Worm (Caenorhabditis elegans) whole organism, L4 larva: ENCODE results near the gene C28C12.11.

Experiments
- D1046.2 ChIP-seq: fragments of 200-800 bp; sonication (Bioruptor generic); IDR thresholded peaks from 2 replicates; pipeline ENCODE4 v1.3.6; 2022; ENCODE audit warnings: missing genetic modification characterization, missing compliant biosample characterization
- F26F4.8 ChIP-seq: fragments of 200-800 bp; sonication (Bioruptor generic); conservative IDR thresholded peaks from 2 replicates; pipeline ENCODE4 v1.3.6; 2022; ENCODE audit warnings: missing genetic modification characterization, missing compliant biosample characterization
- F37D6.2 ChIP-seq: sonication (generic microtip); optimal IDR thresholded peaks from 2 replicates; lab custom pipeline; 2016; ENCODE audit warnings: mild to moderate bottlenecking, missing genetic modification characterization, missing compliant biosample characterization
- F44E2.7 ChIP-seq: fragments of 200-800 bp; sonication (Bioruptor generic); IDR thresholded peaks from 2 replicates; pipeline ENCODE4 v2.1.2; 2022; ENCODE audit warnings: missing genetic modification characterization, missing compliant biosample characterization
- F49E8.2 ChIP-seq: sonication (generic microtip); optimal IDR thresholded peaks from 2 replicates; lab custom pipeline; 2016; ENCODE audit warnings: missing compliant biosample characterization, mild to moderate bottlenecking, missing genetic modification characterization, borderline replicate concordance
- R02D3.7 ChIP-seq: fragments of 150-350 bp; sonication (generic microtip); optimal IDR thresholded peaks from 3 replicates; lab custom pipeline; 2014; ENCODE audit warnings: missing biosample characterization, missing genetic modification characterization
- Y48G9A.11 ChIP-seq: fragments of 200-800 bp; sonication (Bioruptor generic); IDR thresholded peaks from 2 replicates; pipeline ENCODE4 v1.3.6; 2022; ENCODE audit warnings: missing genetic modification reagents, missing genetic modification characterization, missing compliant biosample characterization
- Y75B8A.6 ChIP-seq: fragments of 200-800 bp; sonication (Bioruptor generic); IDR thresholded peaks from 2 replicates; pipeline ENCODE4 v1.3.6; 2022; ENCODE audit warnings: missing genetic modification reagents, missing genetic modification characterization, missing compliant biosample characterization
- aha-1 ChIP-seq: fragments of 150-350 bp; peaks from one replicate; lab custom pipeline; 2014; ENCODE audit warnings: missing biosample characterization, missing genetic modification characterization
- aly-2 ChIP-seq: sonication (generic microtip); optimal IDR thresholded peaks from 2 replicates; lab custom pipeline; 2018; ENCODE audit warnings: missing biosample characterization, missing genetic modification characterization
- ama-1 ChIP-seq: fragments of 150-350 bp; optimal IDR thresholded peaks from 2 replicates; lab custom pipeline; 2014; ENCODE audit warnings: inconsistent platforms, mixed read lengths
- arid-1 ChIP-seq: fragments of 200-800 bp; sonication (Bioruptor generic); conservative IDR thresholded peaks from 2 replicates; pipeline ENCODE4 v1.3.6; 2022; ENCODE audit warnings: missing genetic modification reagents, missing genetic modification characterization, missing compliant biosample characterization
- ceh-28 ChIP-seq: fragments of 150-350 bp; optimal IDR thresholded peaks from 2 replicates; lab custom pipeline; 2014; ENCODE audit warnings: missing biosample characterization, missing genetic modification reagents, missing genetic modification characterization
- ceh-32 ChIP-seq: sonication (generic microtip); optimal IDR thresholded peaks from 2 replicates; lab custom pipeline; 2016; ENCODE audit warnings: mild to moderate bottlenecking, missing genetic modification characterization, missing compliant biosample characterization; ENCODE audit not compliant: poor library complexity
- ceh-62 ChIP-seq: sonication (generic microtip); optimal IDR thresholded peaks from 2 replicates; lab custom pipeline; 2017; ENCODE audit warnings: missing biosample characterization, missing genetic modification characterization
- daf-12 ChIP-seq: fragments of 150-350 bp; optimal IDR thresholded peaks from 2 replicates; lab custom pipeline; 2014; ENCODE audit warnings: missing biosample characterization, missing genetic modification reagents, missing genetic modification characterization
- daf-16 ChIP-seq, 3 experiments: sonication (generic microtip); optimal IDR thresholded peaks; 2 replicates each; lab custom pipeline; 2016 to 2017; ENCODE audit warnings: missing genetic modification characterization in 3 of 3, missing genetic modification reagents in 3 of 3, mild to moderate bottlenecking in 2 of 3, missing compliant biosample characterization in 2 of 3, missing biosample characterization in 1 of 3, moderate library complexity in 1 of 3
- daf-19 ChIP-seq: fragments of 200-800 bp; sonication (Bioruptor generic); conservative IDR thresholded peaks from 2 replicates; pipeline ENCODE4 v1.3.6; 2022; ENCODE audit warnings: missing genetic modification characterization, missing compliant biosample characterization
- dmd-8 ChIP-seq: fragments of 200-800 bp; sonication (Bioruptor generic); IDR thresholded peaks from 2 replicates; pipeline ENCODE4 v1.3.6; 2022; ENCODE audit warnings: missing genetic modification characterization, missing compliant biosample characterization
- dpl-1 ChIP-seq: fragments of 150-350 bp; optimal IDR thresholded peaks from 2 replicates; lab custom pipeline; 2014; ENCODE audit warnings: missing biosample characterization, missing genetic modification reagents, missing genetic modification characterization
- duxl-1 ChIP-seq: sonication (generic microtip); optimal IDR thresholded peaks from 2 replicates; lab custom pipeline; 2016; ENCODE audit warnings: mild to moderate bottlenecking, missing genetic modification characterization, moderate library complexity, missing compliant biosample characterization; ENCODE audit not compliant: poor library complexity
- egl-43 ChIP-seq: fragments of 200-800 bp; sonication (Bioruptor generic); IDR thresholded peaks from 2 replicates; pipeline ENCODE4 v1.3.6; 2022; ENCODE audit warnings: missing genetic modification reagents, missing genetic modification characterization, missing compliant biosample characterization
- fos-1 ChIP-seq: fragments of 150-350 bp; optimal IDR thresholded peaks from 2 replicates; lab custom pipeline; 2014; ENCODE audit warnings: missing biosample characterization, missing genetic modification characterization
- hif-1 ChIP-seq, 2 experiments: sonication (generic microtip); optimal IDR thresholded peaks; 2 replicates each; lab custom pipeline; 2016 to 2017; ENCODE audit warnings: missing compliant biosample characterization in 2 of 2, missing genetic modification characterization in 2 of 2, missing genetic modification reagents in 2 of 2, missing genotype in 2 of 2, mild to moderate bottlenecking in 1 of 2
- hlh-30 ChIP-seq: sonication (generic microtip); optimal IDR thresholded peaks from 2 replicates; lab custom pipeline; 2017; ENCODE audit warnings: antibody characterized with exemption, mild to moderate bottlenecking, missing genetic modification characterization, missing compliant biosample characterization; ENCODE audit not compliant: insufficient read depth
- lim-7 ChIP-seq: fragments of 200-800 bp; sonication (Bioruptor generic); IDR thresholded peaks from 2 replicates; pipeline ENCODE4 v1.3.6; 2022; ENCODE audit warnings: missing genetic modification characterization, missing compliant biosample characterization
- lin-38 ChIP-seq: fragments of 200-800 bp; sonication (Bioruptor generic); IDR thresholded peaks from 2 replicates; pipeline ENCODE4 v1.3.6; 2022; ENCODE audit warnings: missing genetic modification reagents, missing genetic modification characterization, missing compliant biosample characterization
- lir-3 ChIP-seq: sonication (generic microtip); optimal IDR thresholded peaks from 2 replicates; lab custom pipeline; 2016; ENCODE audit warnings: mild to moderate bottlenecking, missing genetic modification characterization, missing compliant biosample characterization
- madf-5 ChIP-seq, 2 experiments: fragments of 200-800 bp; sonication (Bioruptor generic); IDR thresholded peaks; 2 replicates each; pipeline ENCODE4 v1.3.6; 2022; ENCODE audit warnings: missing compliant biosample characterization in 2 of 2, missing genetic modification characterization in 2 of 2
- madf-9 ChIP-seq: fragments of 200-800 bp; sonication (Bioruptor generic); conservative IDR thresholded peaks from 2 replicates; pipeline ENCODE4 v1.3.6; 2022; ENCODE audit warnings: missing genetic modification reagents, missing genetic modification characterization, missing compliant biosample characterization
- mes-2 ChIP-seq: sonication (generic microtip); optimal IDR thresholded peaks from 2 replicates; lab custom pipeline; 2016; ENCODE audit warnings: missing genotype, mild to moderate bottlenecking, missing genetic modification characterization, missing compliant biosample characterization; ENCODE audit not compliant: poor library complexity, severe bottlenecking
- mxl-2 ChIP-seq: fragments of 200-800 bp; sonication (Bioruptor generic); conservative IDR thresholded peaks from 2 replicates; pipeline ENCODE4 v1.3.6; 2022; ENCODE audit warnings: missing genetic modification reagents, missing genetic modification characterization, missing compliant biosample characterization
- nhr-10 ChIP-seq: fragments of 150-350 bp; optimal IDR thresholded peaks from 2 replicates; lab custom pipeline; 2014; ENCODE audit warnings: missing biosample characterization, missing genetic modification characterization
- nhr-11 ChIP-seq: fragments of 150-350 bp; optimal IDR thresholded peaks from 2 replicates; lab custom pipeline; 2014; ENCODE audit warnings: missing biosample characterization, missing genetic modification characterization
- nhr-111 ChIP-seq: fragments of 200-800 bp; sonication (Bioruptor generic); optimal IDR thresholded peaks from 2 replicates; lab custom pipeline; 2018; ENCODE audit warnings: mild to moderate bottlenecking, missing genetic modification characterization, missing compliant biosample characterization
- nhr-41 ChIP-seq: fragments of 200-800 bp; sonication (Bioruptor generic); IDR thresholded peaks from 2 replicates; pipeline ENCODE4 v1.3.6; 2022; ENCODE audit warnings: missing genetic modification reagents, missing genetic modification characterization, missing compliant biosample characterization
- pha-4 ChIP-seq, 2 experiments: fragments of 150-350 bp in 1 of 2; fragments of 200-800 bp in 1 of 2; sonication (Bioruptor generic) in 1 of 2; IDR thresholded peaks in 1 of 2; optimal IDR thresholded peaks in 1 of 2; 2 replicates each; pipeline versions ENCODE4 v1.3.6 to Lab custom; 2014 to 2022; ENCODE audit warnings: missing genetic modification characterization in 2 of 2, missing genetic modification reagents in 2 of 2, missing biosample characterization in 1 of 2, missing compliant biosample characterization in 1 of 2
- pqm-1 ChIP-seq: sonication (generic microtip); optimal IDR thresholded peaks from 2 replicates; lab custom pipeline; 2017; ENCODE audit warnings: missing biosample characterization, missing genetic modification characterization
- rbr-2 ChIP-seq: sonication (generic microtip); optimal IDR thresholded peaks from 2 replicates; lab custom pipeline; 2016; ENCODE audit warnings: missing genotype, missing genetic modification characterization, missing compliant biosample characterization
- tra-1 ChIP-seq: fragments of 200-800 bp; sonication (Bioruptor generic); IDR thresholded peaks from 2 replicates; pipeline ENCODE4 v1.3.6; 2022; ENCODE audit warnings: missing genetic modification reagents, missing genetic modification characterization, missing compliant biosample characterization
- unc-62 ChIP-seq, 3 experiments: fragments of 150-350 bp in 1 of 3; sonication (generic microtip); optimal IDR thresholded peaks in 2 of 3; peaks in 1 of 3; 1 replicate in 1 of 3; 2 replicates in 2 of 3; lab custom pipeline; 2014 to 2017; ENCODE audit warnings: missing biosample characterization in 3 of 3, missing genetic modification characterization in 3 of 3, missing genetic modification reagents in 3 of 3, missing genotype in 1 of 3
- zfp-3 ChIP-seq: fragments of 200-800 bp; sonication (Bioruptor generic); conservative IDR thresholded peaks from 2 replicates; pipeline ENCODE4 v1.3.6; 2022; ENCODE audit warnings: missing genetic modification reagents, missing genetic modification characterization, missing compliant biosample characterization
- zip-2 ChIP-seq: fragments of 150-350 bp; optimal IDR thresholded peaks from 2 replicates; lab custom pipeline; 2014; ENCODE audit warnings: missing biosample characterization, missing genetic modification characterization
- ztf-11 ChIP-seq: fragments of 150-350 bp; optimal IDR thresholded peaks from 2 replicates; lab custom pipeline; 2014; ENCODE audit warnings: missing biosample characterization, missing genetic modification characterization
- ztf-7 ChIP-seq: fragments of 150-350 bp; optimal IDR thresholded peaks from 2 replicates; lab custom pipeline; 2014; ENCODE audit warnings: missing biosample characterization, missing genetic modification characterization

Gene C28C12.11

DNA sequence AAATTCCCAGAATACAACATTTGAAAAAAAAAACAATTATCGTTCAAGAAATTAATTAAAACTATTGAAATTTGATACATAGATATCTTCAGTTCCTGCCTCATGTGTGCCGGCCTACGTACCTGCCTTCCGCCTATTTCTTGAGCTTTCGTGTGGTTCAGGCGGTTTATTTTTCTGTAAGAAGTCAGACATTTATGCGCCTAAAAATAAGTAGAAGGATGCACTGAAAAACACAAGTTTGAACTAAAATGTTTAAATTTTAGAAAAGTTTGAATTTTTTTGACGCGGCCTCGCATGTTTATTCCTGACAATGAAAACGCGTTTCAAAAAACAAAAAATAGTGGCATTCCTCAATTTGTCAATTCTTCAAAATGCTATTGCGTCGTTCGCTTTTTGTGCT is at the start of gene C28C12.11:
Gene C28C12.11, plus strand, starts transcription at position 301 of the 400 bp plus-strand sequence.
- TF ChIP-seq rbr-2 (tag; lab: Kevin White, UChicago) (no peak), aha-1 (tag; lab: Kevin White, UChicago) (peak; percentile 4), aly-2 (tag; lab: Kevin White, UChicago) (no peak), ztf-7 (tag; lab: Kevin White, UChicago) (no peak), unc-62 (GFP tag; optimal IDR thresholded peaks at IDR 0.05 in 1 of 2; lab: Kevin White, UChicago) (peak in 1 of 2 experiments; percentile 70), unc-62 (tag; optimal IDR thresholded peaks at IDR 0.05; lab: Kevin White, UChicago) (no peak)

ce11 chrIV:8426537-8426936 is 47.3 kb upstream of the C28C12.11 start, which contains the start of the genes T26A8.3 and tmem-231:
Gene T26A8.3, minus strand, starts transcription at chrIV:8426637.
Gene tmem-231, plus strand, starts transcription at chrIV:8426785.
- TF ChIP-seq daf-12 (no peak), F26F4.8 (GFP tag; lab: Robert Waterston, UW) (no peak), nhr-111 (GFP tag; lab: Kevin White, UChicago) (no peak), fos-1 (tag; lab: Kevin White, UChicago) (no peak), tra-1 (no peak), egl-43 (GFP tag; lab: Robert Waterston, UW) (no peak), pha-4 (GFP tag; IDR thresholded peaks at IDR 0.05; lab: Robert Waterston, UW) (no peak), pha-4 (tag; optimal IDR thresholded peaks at IDR 0.05; lab: Kevin White, UChicago) (no peak), F44E2.7 (GFP tag; lab: Robert Waterston, UW) (no peak)

DNA sequence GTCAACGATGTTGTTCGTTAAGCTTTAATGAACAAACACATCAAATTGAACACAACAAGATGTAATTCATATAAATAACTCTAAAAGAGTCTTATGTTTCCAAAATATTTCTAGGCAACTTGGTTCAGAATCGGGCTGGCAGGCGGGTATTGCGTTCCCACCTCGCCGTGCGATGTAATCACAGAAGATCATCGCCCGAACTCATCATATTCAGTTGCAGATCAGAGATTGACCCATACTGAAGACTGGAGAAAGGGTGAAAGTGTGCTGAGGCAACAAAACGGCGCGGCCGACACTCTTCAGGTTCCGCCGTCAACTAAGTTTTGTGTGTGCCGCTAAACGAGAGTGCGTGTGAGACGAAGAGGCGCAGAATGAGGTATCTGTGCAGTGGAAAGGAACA is 45.4 kb upstream of the C28C12.11 start:
- TF ChIP-seq zfp-3 (peak; percentile 70; the same call in 1 of the 2 replicates), ceh-32 (tag; lab: Kevin White, UChicago) (peak; percentile 44), Y75B8A.6 (peak; percentile 62; the same call in 1 of the 2 replicates), madf-5 (GFP tag; IDR thresholded peaks at IDR 0.05; lab: Robert Waterston, UW) (0 out of 4 replicates have a peak, but pooled peaks of 1 of the 2 experiments have one; percentile 31), unc-62 (GFP tag; optimal IDR thresholded peaks at IDR 0.05 in 1 of 2; lab: Kevin White, UChicago) (peak in 1 of 2 experiments; percentile 79), unc-62 (tag; optimal IDR thresholded peaks at IDR 0.05; lab: Kevin White, UChicago) (no peak), hlh-30 (tag; lab: Kevin White, UChicago) (peak; percentile 72), Y48G9A.11 (GFP tag; lab: Robert Waterston, UW) (peak; percentile 83), ceh-28 (no peak), dmd-8 (GFP tag; lab: Robert Waterston, UW) (0 out of 2 replicates have a peak, but pooled peaks have one; percentile 28), F44E2.7 (GFP tag; lab: Robert Waterston, UW) (no peak), mes-2 (tag; lab: Kevin White, UChicago) (peak; percentile 87), nhr-10 (tag; lab: Kevin White, UChicago) (peak; percentile 38), F49E8.2 (tag; lab: Kevin White, UChicago) (peak; percentile 96), hif-1 (tag; optimal IDR thresholded peaks at IDR 0.05; lab: Kevin White, UChicago) (peak; percentile 26 to 60), madf-9 (GFP tag; lab: Robert Waterston, UW) (no peak; the same call in 1 of the 2 replicates), dpl-1 (peak; percentile 55), ama-1 (lab: Kevin White, UChicago) (peak; percentile 98), arid-1 (GFP tag; lab: Robert Waterston, UW) (peak; percentile 88), daf-19 (GFP tag; lab: Robert Waterston, UW) (no peak), nhr-11 (tag; lab: Kevin White, UChicago) (peak; percentile 69), ceh-62 (tag; lab: Kevin White, UChicago) (no peak), nhr-41 (GFP tag; lab: Robert Waterston, UW) (no peak), lin-38 (GFP tag; lab: Robert Waterston, UW) (peak; percentile 81), ztf-11 (tag; lab: Kevin White, UChicago) (no peak), lim-7 (GFP tag; lab: Robert Waterston, UW) (peak; percentile 68), R02D3.7 (tag; lab: Kevin White, UChicago) (no peak), pqm-1 (tag; lab: Kevin White, UChicago) (peak; percentile 34), mxl-2 (GFP tag; lab: Robert Waterston, UW) (no peak), daf-16 (GFP tag; optimal IDR thresholded peaks at IDR 0.05; lab: Kevin White, UChicago) (peak; percentile 43 to 84), daf-16 (tag; optimal IDR thresholded peaks at IDR 0.05; lab: Kevin White, UChicago) (peak; percentile 89), lir-3 (tag; lab: Kevin White, UChicago) (no peak), duxl-1 (peak; percentile 80), F37D6.2 (peak; percentile 60), D1046.2 (no peak), zip-2 (tag; lab: Kevin White, UChicago) (peak; percentile 22)
